Worm (Caenorhabditis elegans) whole organism, young adult: Measurements from ENCODE around the gene F10D7.10.

ENCODE experiments used
- B0261.1 ChIP-seq: sonication (generic microtip); optimal IDR thresholded peaks from 2 replicates; lab custom pipeline; 2016; ENCODE audit warnings: mild to moderate bottlenecking, missing genetic modification characterization, moderate library complexity, missing compliant biosample characterization
- B0336.3 ChIP-seq: fragments of 200-800 bp; sonication (Bioruptor generic); IDR thresholded peaks from 2 replicates; pipeline ENCODE4 v1.3.6; 2022; ENCODE audit warnings: missing genetic modification characterization, missing compliant biosample characterization
- D2030.7 ChIP-seq: fragments of 200-800 bp; sonication (Bioruptor generic); IDR thresholded peaks from 2 replicates; pipeline ENCODE4 v1.3.6; 2022; ENCODE audit warnings: missing genetic modification reagents, missing genetic modification characterization, missing compliant biosample characterization
- F10E7.11 ChIP-seq: sonication (generic microtip); optimal IDR thresholded peaks from 2 replicates; lab custom pipeline; 2017; ENCODE audit warnings: mild to moderate bottlenecking, missing genetic modification characterization, moderate library complexity, missing compliant biosample characterization
- F39B2.1 ChIP-seq: fragments of 200-800 bp; sonication (Bioruptor generic); IDR thresholded peaks from 2 replicates; pipeline ENCODE4 v1.3.6; 2022; ENCODE audit warnings: missing genetic modification reagents, missing genetic modification characterization, missing compliant biosample characterization
- F49E8.2 ChIP-seq: sonication (generic microtip); optimal IDR thresholded peaks from 3 replicates; lab custom pipeline; 2017; ENCODE audit warnings: missing genetic modification characterization, mild to moderate bottlenecking, missing compliant biosample characterization, antibody characterized with exemption, moderate library complexity; ENCODE audit not compliant: insufficient read depth
- K11D2.4 ChIP-seq: fragments of 200-800 bp; sonication (Bioruptor generic); IDR thresholded peaks from 2 replicates; pipeline ENCODE4 v1.3.6; 2022; ENCODE audit warnings: missing genetic modification reagents, missing genetic modification characterization, missing compliant biosample characterization
- T07F8.4 ChIP-seq: sonication (generic microtip); optimal IDR thresholded peaks from 2 replicates; lab custom pipeline; 2016; ENCODE audit warnings: mild to moderate bottlenecking, missing genetic modification characterization, moderate library complexity, missing compliant biosample characterization
- T26A5.8 ChIP-seq: sonication (generic microtip); optimal IDR thresholded peaks from 2 replicates; lab custom pipeline; 2016; ENCODE audit warnings: missing genetic modification characterization, missing compliant biosample characterization
- Y53G8AR.9 ChIP-seq: fragments of 200-800 bp; sonication (Bioruptor generic); conservative IDR thresholded peaks from 2 replicates; pipeline ENCODE4 v1.3.6; 2022; ENCODE audit warnings: missing genetic modification reagents, missing genetic modification characterization, missing compliant biosample characterization
- Y67H2A.10 ChIP-seq: fragments of 200-800 bp; sonication (Bioruptor generic); conservative IDR thresholded peaks from 2 replicates; pipeline ENCODE4 v1.3.6; 2022; ENCODE audit warnings: missing genetic modification reagents, missing genetic modification characterization, missing compliant biosample characterization
- Y95B8A.8 ChIP-seq: fragments of 200-800 bp; sonication (Bioruptor generic); IDR thresholded peaks from 2 replicates; pipeline ENCODE4 v1.3.6; 2022; ENCODE audit warnings: missing genetic modification reagents, missing genetic modification characterization, missing compliant biosample characterization
- ama-1 ChIP-seq, 3 experiments: fragments of 150-350 bp in 1 of 3; sonication (generic microtip) in 2 of 3; optimal IDR thresholded peaks; 2 replicates each; lab custom pipeline; 2014 to 2018; ENCODE audit warnings: missing biosample characterization in 2 of 3, missing genetic modification characterization in 2 of 3, missing genetic modification reagents in 2 of 3
- attf-3 ChIP-seq: fragments of 200-800 bp; sonication (Bioruptor generic); conservative IDR thresholded peaks from 2 replicates; pipeline ENCODE4 v1.3.6; 2022; ENCODE audit warnings: missing genetic modification reagents, missing genetic modification characterization, missing compliant biosample characterization
- ccch-3 ChIP-seq: fragments of 200-800 bp; sonication (Bioruptor generic); optimal IDR thresholded peaks from 2 replicates; lab custom pipeline; 2018; ENCODE audit warnings: mild to moderate bottlenecking, missing genetic modification characterization, missing compliant biosample characterization
- ceh-58 ChIP-seq: fragments of 200-800 bp; sonication (Bioruptor generic); IDR thresholded peaks from 2 replicates; pipeline ENCODE4 v1.3.6; 2022; ENCODE audit warnings: missing genetic modification characterization, missing compliant biosample characterization
- efl-1 ChIP-seq: fragments of 150-350 bp; optimal IDR thresholded peaks from 2 replicates; lab custom pipeline; 2014; ENCODE audit warnings: missing biosample characterization, missing genetic modification reagents, missing genetic modification characterization
- egl-44 ChIP-seq: fragments of 200-800 bp; sonication (Bioruptor generic); IDR thresholded peaks from 2 replicates; pipeline ENCODE4 v1.3.6; 2022; ENCODE audit warnings: missing genetic modification reagents, missing genetic modification characterization, missing compliant biosample characterization
- ets-4 ChIP-seq: fragments of 200-800 bp; sonication (Bioruptor generic); optimal IDR thresholded peaks from 2 replicates; lab custom pipeline; 2018; ENCODE audit warnings: mild to moderate bottlenecking, missing genetic modification characterization, missing compliant biosample characterization
- fkh-3 ChIP-seq: sonication (generic microtip); optimal IDR thresholded peaks from 2 replicates; lab custom pipeline; 2016; ENCODE audit warnings: mild to moderate bottlenecking, missing genetic modification characterization, missing compliant biosample characterization
- hsf-1 ChIP-seq: fragments of 200-800 bp; sonication (Bioruptor generic); IDR thresholded peaks from 2 replicates; pipeline ENCODE4 v1.3.6; 2022; ENCODE audit warnings: missing genetic modification reagents, missing genetic modification characterization, missing compliant biosample characterization
- let-526 ChIP-seq: fragments of 200-800 bp; sonication (Bioruptor generic); IDR thresholded peaks from 2 replicates; pipeline ENCODE4 v1.3.6; 2022; ENCODE audit warnings: missing genetic modification reagents, missing genetic modification characterization, missing compliant biosample characterization
- lin-40 ChIP-seq: sonication (generic microtip); optimal IDR thresholded peaks from 2 replicates; lab custom pipeline; 2016; ENCODE audit warnings: missing genetic modification characterization, mild to moderate bottlenecking, missing compliant biosample characterization, missing genotype, missing genetic modification reagents
- lsy-27 ChIP-seq: sonication (generic microtip); optimal IDR thresholded peaks from 2 replicates; lab custom pipeline; 2017; ENCODE audit warnings: missing genetic modification characterization, mild to moderate bottlenecking, missing compliant biosample characterization, antibody characterized with exemption, missing genotype, borderline replicate concordance; ENCODE audit not compliant: insufficient read depth
- madf-10 ChIP-seq: sonication (generic microtip); optimal IDR thresholded peaks from 2 replicates; lab custom pipeline; 2016; ENCODE audit warnings: mild to moderate bottlenecking, missing genetic modification characterization, missing compliant biosample characterization
- mxl-1 ChIP-seq: sonication (generic microtip); optimal IDR thresholded peaks from 2 replicates; lab custom pipeline; 2016; ENCODE audit warnings: missing genetic modification characterization, missing compliant biosample characterization
- nhr-120 ChIP-seq: fragments of 200-800 bp; sonication (Bioruptor generic); IDR thresholded peaks from 2 replicates; pipeline ENCODE4 v1.3.6; 2022; ENCODE audit warnings: missing genetic modification characterization, missing compliant biosample characterization
- rec-8 ChIP-seq, 2 experiments: sonication (generic microtip); optimal IDR thresholded peaks; 2 replicates each; lab custom pipeline; 2016; ENCODE audit warnings: mild to moderate bottlenecking in 2 of 2, missing genetic modification characterization in 2 of 2, missing genetic modification reagents in 2 of 2, missing genotype in 2 of 2, missing biosample characterization in 1 of 2, missing compliant biosample characterization in 1 of 2, moderate library complexity in 1 of 2
- rpc-1 ChIP-seq, 2 experiments: fragments of 150-350 bp in 1 of 2; sonication (generic microtip) in 1 of 2; optimal IDR thresholded peaks; 2 replicates each; lab custom pipeline; 2014 to 2018; ENCODE audit warnings: missing biosample characterization in 1 of 2, missing genetic modification characterization in 1 of 2, missing genetic modification reagents in 1 of 2, missing genotype in 1 of 2
- sea-2 ChIP-seq: fragments of 200-800 bp; sonication (Bioruptor generic); IDR thresholded peaks from 2 replicates; pipeline ENCODE4 v1.3.6; 2022; ENCODE audit warnings: missing genetic modification characterization, missing compliant biosample characterization
- snpc-1.3 ChIP-seq: sonication (generic microtip); optimal IDR thresholded peaks from 2 replicates; lab custom pipeline; 2017; ENCODE audit warnings: missing genetic modification characterization, mild to moderate bottlenecking, missing compliant biosample characterization, antibody characterized with exemption, moderate library complexity, missing genotype, missing genetic modification reagents; ENCODE audit not compliant: insufficient read depth
- snpc-4 ChIP-seq, 5 experiments: fragments of 150-350 bp in 1 of 5; sonication (generic microtip) in 4 of 5; optimal IDR thresholded peaks; 2 replicates each; lab custom pipeline; 2014 to 2018; ENCODE audit warnings: missing genetic modification characterization in 5 of 5, missing biosample characterization in 3 of 5, antibody characterized with exemption in 2 of 5, mild to moderate bottlenecking in 2 of 5, missing compliant biosample characterization in 2 of 5, missing genotype in 2 of 5, moderate library complexity in 2 of 5, missing genetic modification reagents in 1 of 5
- somi-1 ChIP-seq: fragments of 200-800 bp; sonication (Bioruptor generic); optimal IDR thresholded peaks from 2 replicates; lab custom pipeline; 2018; ENCODE audit warnings: mild to moderate bottlenecking, missing genetic modification characterization, missing compliant biosample characterization
- tlf-1 ChIP-seq: fragments of 200-800 bp; sonication (Bioruptor generic); optimal IDR thresholded peaks from 2 replicates; lab custom pipeline; 2018; ENCODE audit warnings: mild to moderate bottlenecking, missing genetic modification characterization, missing compliant biosample characterization
- xnd-1 ChIP-seq: sonication (generic microtip); optimal IDR thresholded peaks from 2 replicates; lab custom pipeline; 2016; ENCODE audit warnings: missing genotype, missing genetic modification reagents, missing genetic modification characterization, missing compliant biosample characterization
- ztf-26 ChIP-seq: sonication (generic microtip); optimal IDR thresholded peaks from 2 replicates; lab custom pipeline; 2017; ENCODE audit warnings: missing genetic modification characterization, missing compliant biosample characterization

F10D7.10 gene

DNA sequence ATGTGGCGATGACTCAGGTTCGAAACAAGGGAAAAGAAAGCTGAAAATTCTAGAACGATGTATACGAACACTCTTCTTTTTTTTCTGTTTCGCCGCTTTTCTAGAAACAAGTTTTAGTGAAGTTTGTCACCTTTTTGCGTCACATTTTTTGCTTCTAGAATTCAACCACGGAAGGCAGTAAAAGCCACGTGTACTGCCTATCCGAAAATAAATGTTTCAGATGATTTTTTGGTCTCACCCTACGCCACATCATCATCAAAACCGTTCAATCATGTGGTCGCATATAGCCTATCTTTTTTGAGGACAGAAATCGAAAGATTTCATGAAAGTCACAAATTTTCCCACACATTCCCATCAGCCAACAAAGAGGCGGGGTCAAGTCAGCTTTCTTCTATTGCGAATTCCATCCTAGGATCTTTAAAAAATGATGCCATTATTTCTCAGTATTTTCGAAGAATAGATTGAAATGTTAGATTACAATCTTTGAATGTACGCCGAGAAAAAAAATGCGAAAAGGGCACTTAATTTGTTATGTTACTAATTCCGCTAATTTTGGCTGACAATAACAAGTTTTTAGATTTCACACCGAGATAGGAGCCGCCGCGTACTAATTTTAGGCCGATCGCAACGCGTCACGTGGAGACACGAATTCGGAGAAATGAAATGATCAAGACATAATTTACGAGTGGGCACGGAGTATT lies 44.5 kb upstream of the F10D7.10 start:
- TF ChIP-seq T07F8.4 (tag; lab: Kevin White, UChicago) (no peak), xnd-1 (tag; lab: Kevin White, UChicago) (no peak), D2030.7 (GFP tag; lab: Robert Waterston, UW) (no peak), Y95B8A.8 (GFP tag; lab: Robert Waterston, UW) (no peak), F10E7.11 (no peak), B0261.1 (tag; lab: Kevin White, UChicago) (no peak), mxl-1 (tag; lab: Kevin White, UChicago) (no peak), attf-3 (GFP tag; lab: Robert Waterston, UW) (no peak), lin-40 (peak; percentile 2), somi-1 (GFP tag; lab: Kevin White, UChicago) (peak; percentile 11), F49E8.2 (tag; lab: Kevin White, UChicago) (no peak), madf-10 (tag; lab: Kevin White, UChicago) (no peak), K11D2.4 (GFP tag; lab: Robert Waterston, UW) (peak; percentile 75), T26A5.8 (tag; lab: Kevin White, UChicago) (no peak), ccch-3 (GFP tag; lab: Kevin White, UChicago) (no peak), Y67H2A.10 (GFP tag; lab: Robert Waterston, UW) (no peak), sea-2 (GFP tag; lab: Robert Waterston, UW) (no peak), ama-1 (optimal IDR thresholded peaks at IDR 0.05; lab: Kevin White, UChicago) (no peak), ama-1 (GFP tag; optimal IDR thresholded peaks at IDR 0.05; lab: Kevin White, UChicago) (no peak), snpc-1.3 (tag; lab: Kevin White, UChicago) (no peak), fkh-3 (tag; lab: Kevin White, UChicago) (no peak), snpc-4 (GFP tag; optimal IDR thresholded peaks at IDR 0.05; lab: Kevin White, UChicago) (no peak), snpc-4 (tag; optimal IDR thresholded peaks at IDR 0.05; lab: Kevin White, UChicago) (no peak), F39B2.1 (GFP tag; lab: Robert Waterston, UW) (no peak), rec-8 (tag; optimal IDR thresholded peaks at IDR 0.05; lab: Kevin White, UChicago) (no peak), let-526 (GFP tag; lab: Robert Waterston, UW) (no peak), ztf-26 (tag; lab: Kevin White, UChicago) (peak; percentile 4)

DNA sequence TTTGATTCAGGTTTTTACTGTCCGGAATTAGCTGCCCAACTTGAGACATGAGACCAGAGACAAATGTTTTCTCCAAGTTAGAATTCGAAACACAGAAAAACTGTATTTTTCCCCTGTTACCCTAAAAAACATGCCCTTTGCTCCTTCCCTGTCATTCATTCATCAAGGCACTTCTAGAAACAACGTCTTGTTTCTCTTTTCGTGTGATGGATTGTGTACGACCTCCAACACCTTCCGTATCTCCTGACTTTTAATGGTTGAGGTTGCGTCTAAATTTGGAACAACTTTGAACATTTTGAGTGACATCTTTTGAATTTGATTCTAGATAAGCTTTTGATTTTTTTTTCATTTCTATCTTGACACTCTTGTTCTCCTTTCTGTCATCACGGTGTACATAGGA lies 43.0 kb upstream of the F10D7.10 start:
- TF ChIP-seq hsf-1: no peak
- no peak for TF ChIP-seq B0336.3
- no peak for TF ChIP-seq ets-4 (GFP tag; lab: Kevin White, UChicago)
- no peak for TF ChIP-seq rpc-1 (optimal IDR thresholded peaks at IDR 0.05; lab: Kevin White, UChicago)
- no peak for TF ChIP-seq rpc-1 (tag; optimal IDR thresholded peaks at IDR 0.05; lab: Kevin White, UChicago)
- no peak for TF ChIP-seq efl-1
- no peak for TF ChIP-seq Y95B8A.8 (GFP tag; lab: Robert Waterston, UW)
- TF ChIP-seq lsy-27 (tag; lab: Kevin White, UChicago): no peak
- TF ChIP-seq egl-44: no peak
- TF ChIP-seq nhr-120 (GFP tag; lab: Robert Waterston, UW): no peak
- no peak for TF ChIP-seq Y53G8AR.9 (GFP tag; lab: Robert Waterston, UW)
- no peak for TF ChIP-seq rec-8 (tag; optimal IDR thresholded peaks at IDR 0.05; lab: Kevin White, UChicago)
- no peak for TF ChIP-seq ceh-58 (GFP tag; lab: Robert Waterston, UW)
- TF ChIP-seq tlf-1 (GFP tag; lab: Kevin White, UChicago): no peak
